Fruit fly (Drosophila melanogaster): ENCODE data around the gene pst.

DNA sequence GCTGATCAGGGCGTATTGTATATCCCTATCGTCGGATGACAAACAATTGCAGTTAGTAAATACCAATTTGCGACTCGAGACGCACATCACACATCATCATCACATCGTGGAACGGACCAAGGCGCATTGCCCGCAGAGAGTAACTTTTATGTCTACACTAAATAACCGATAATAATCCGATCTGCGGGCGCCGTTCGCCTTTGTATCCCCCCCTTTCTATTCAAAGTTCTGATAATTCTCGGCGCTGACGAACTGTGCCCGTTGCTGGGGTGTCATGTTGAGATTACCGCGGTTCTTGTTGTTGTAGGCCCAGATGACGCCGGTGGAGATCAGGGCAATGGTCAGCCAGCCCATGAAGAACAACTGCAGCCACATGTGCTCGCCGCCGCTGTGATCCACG lies 33.4 kb downstream of the pst start:
- TF ChIP-seq CG8159 (tag; optimal IDR thresholded peaks at IDR 0.05), result no peak
- no peak for TF ChIP-seq CG15710 (tag; optimal IDR thresholded peaks at IDR 0.05)
- no peak for TF ChIP-seq CG10348 (GFP tag; IDR thresholded peaks at IDR 0.05)
- TF ChIP-seq Snoo (tag; optimal IDR thresholded peaks at IDR 0.05), result no peak
- TF ChIP-seq EcR (GFP tag; optimal IDR thresholded peaks at IDR 0.05), result peak; percentile 53

Measured in whole organism, pupa.